Fruit fly (Drosophila melanogaster) whole organism, embryonic: Measurements from ENCODE around the gene tplus3b.

Experiments used
- CG11560 ChIP-seq: fragments of 200-800 bp; sonication (Bioruptor generic); IDR thresholded peaks from 3 replicates; pipeline ENCODE4 v1.3.6; 2022; ENCODE audit warnings: missing biosample characterization, missing genetic modification characterization
- CG17568 ChIP-seq: fragments of 200-800 bp; sonication (Bioruptor generic); optimal IDR thresholded peaks from 2 replicates; lab custom pipeline; 2018; ENCODE audit warnings: missing biosample characterization, mild to moderate bottlenecking, missing genetic modification characterization, moderate library complexity
- CG3065 ChIP-seq: fragments of 200-800 bp; sonication (Bioruptor generic); optimal IDR thresholded peaks from 2 replicates; lab custom pipeline; 2016; ENCODE audit warnings: missing biosample characterization, missing genetic modification characterization
- CG6654 ChIP-seq: fragments of 200-800 bp; sonication (Bioruptor generic); optimal IDR thresholded peaks from 2 replicates; lab custom pipeline; 2017; ENCODE audit warnings: missing biosample characterization, mild to moderate bottlenecking, missing genetic modification characterization
- HmgD ChIP-seq: fragments of 200-800 bp; sonication (Bioruptor generic); optimal IDR thresholded peaks from 3 replicates; lab custom pipeline; 2016; ENCODE audit warnings: missing biosample characterization, missing genetic modification characterization
- amos ChIP-seq: fragments of 200-800 bp; sonication (Bioruptor generic); IDR thresholded peaks from 2 replicates; pipeline ENCODE4 v1.3.6; 2022; ENCODE audit warnings: missing biosample characterization, missing genetic modification characterization; ENCODE audit not compliant: partially characterized antibody
- ash1 ChIP-seq: fragments of 200-800 bp; sonication (Bioruptor generic); optimal IDR thresholded peaks from 2 replicates; lab custom pipeline; 2018; ENCODE audit warnings: missing biosample characterization, mild to moderate bottlenecking, missing genetic modification characterization
- ci ChIP-seq: fragments of 200-800 bp; sonication (Bioruptor generic); IDR thresholded peaks from 3 replicates; pipeline ENCODE4 v1.3.6; 2022; ENCODE audit warnings: missing biosample characterization, missing genetic modification characterization
- dm ChIP-seq: fragments of 200-800 bp; sonication (Bioruptor generic); optimal IDR thresholded peaks from 3 replicates; lab custom pipeline; 2016; ENCODE audit warnings: missing biosample characterization, missing genetic modification characterization
- ewg ChIP-seq: fragments of 200-800 bp; sonication (Bioruptor generic); optimal IDR thresholded peaks from 3 replicates; lab custom pipeline; 2017; ENCODE audit warnings: mild to moderate bottlenecking, missing biosample characterization, missing genetic modification reagents, missing genetic modification characterization
- zfh1 ChIP-seq: fragments of 200-800 bp; sonication (Bioruptor generic); IDR thresholded peaks from 3 replicates; pipeline ENCODE4 v1.3.6; 2022; ENCODE audit warnings: missing biosample characterization, missing genetic modification characterization

DNA sequence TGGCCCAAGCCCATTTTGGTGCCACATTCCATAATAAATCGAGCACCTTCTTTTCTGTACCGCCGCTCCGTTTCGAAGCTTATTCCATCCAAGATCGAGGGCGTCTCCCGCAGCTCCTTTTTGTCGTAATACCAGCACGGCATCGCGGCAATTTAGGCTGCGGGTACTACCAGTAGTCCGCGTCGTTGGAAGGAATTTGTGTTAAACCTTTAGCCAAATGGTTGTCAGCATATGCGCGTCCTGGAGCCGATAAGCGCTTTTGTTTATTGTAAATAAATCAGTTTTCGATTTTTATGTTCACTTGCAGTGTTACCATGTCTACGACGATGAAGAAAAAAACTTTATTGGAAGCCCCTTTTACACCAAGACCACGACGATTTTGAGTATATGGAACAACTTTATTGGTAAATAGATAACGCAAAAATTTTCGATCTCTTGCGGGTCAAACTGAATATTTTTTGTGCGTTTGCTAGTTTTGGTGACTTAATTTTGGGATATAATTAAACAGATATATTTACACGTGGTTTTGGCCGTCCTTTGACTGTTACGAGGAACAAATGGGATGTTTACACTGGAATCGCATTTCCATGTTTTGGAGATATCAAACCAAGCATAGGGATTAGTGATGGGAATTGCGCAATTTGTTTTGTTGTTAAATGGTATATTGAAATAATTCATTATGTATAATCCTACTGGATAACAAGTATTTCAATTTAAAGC is 25.5 kb upstream of the tplus3b start, which contains the start of gene CycK:
- TF ChIP-seq CG3065 (GFP tag; lab: Kevin White, UChicago): no peak
- TF ChIP-seq HmgD (GFP tag; lab: Kevin White, UChicago): no peak
- TF ChIP-seq amos (GFP tag; lab: Robert Waterston, UW): no peak
- TF ChIP-seq ci (GFP tag; lab: Robert Waterston, UW): no peak
- TF ChIP-seq CG6654: no peak
- no peak for TF ChIP-seq CG11560 (tag; lab: Robert Waterston, UW)
- TF ChIP-seq ash1 (GFP tag; lab: Kevin White, UChicago): no peak
- no peak for TF ChIP-seq CG17568 (GFP tag; lab: Kevin White, UChicago)
- no peak for TF ChIP-seq zfh1 (GFP tag; lab: Robert Waterston, UW)
- no peak for TF ChIP-seq ewg (GFP tag; lab: Kevin White, UChicago)
- peak; percentile 88 for TF ChIP-seq dm (GFP tag; lab: Kevin White, UChicago)
